Fruit fly (Drosophila melanogaster) Kc167 (cell line): ENCODE data around the gene CG17600.

ENCODE experiments used
- Sin3A ChIP-seq: fragments of >200 bp; optimal IDR thresholded peaks from 2 replicates; lab custom pipeline; 2018; ENCODE audit warnings: missing external identifiers
- h ChIP-seq: fragments of >200 bp; optimal IDR thresholded peaks from 3 replicates; lab custom pipeline; 2018; ENCODE audit warnings: missing external identifiers
- insv ChIP-seq: fragments of >200 bp; optimal IDR thresholded peaks from 3 replicates; lab custom pipeline; 2018; ENCODE audit warnings: missing external identifiers

DNA sequence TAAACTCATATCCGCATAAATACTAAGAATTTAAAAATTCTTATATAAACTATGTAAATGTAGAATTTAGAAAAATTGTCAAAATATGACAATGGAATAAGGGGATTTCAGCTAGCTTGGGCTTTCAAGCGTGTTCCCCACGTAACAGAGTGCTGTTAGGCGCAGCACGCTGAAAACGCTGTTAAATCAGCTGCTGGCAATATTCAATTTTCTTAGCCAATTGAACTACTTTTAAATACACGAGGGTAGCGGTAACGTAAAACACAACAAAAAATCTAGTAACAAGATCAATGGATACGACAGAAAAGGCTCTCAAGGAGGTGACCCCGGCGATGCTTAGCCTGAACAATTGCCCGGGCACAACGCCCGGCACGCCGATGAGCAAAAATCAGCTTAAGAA lies 41.5 kb upstream of the CG17600 start, which contains the start of gene CG14618:
- TF ChIP-seq Sin3A (lab: Kevin White, UChicago) (no peak), insv (lab: Kevin White, UChicago) (no peak), h (no peak)
